Fruit fly (Drosophila melanogaster) whole organism, wandering third instar larva: ENCODE results near the gene RPA2.

ENCODE experiments used
- CrebA ChIP-seq: fragments of 200-800 bp; sonication (Bioruptor generic); optimal IDR thresholded peaks from 2 replicates; lab custom pipeline; 2016; ENCODE audit warnings: missing biosample characterization, mild to moderate bottlenecking, missing genetic modification characterization, borderline replicate concordance
- Dfd ChIP-seq: fragments of >200 bp; optimal IDR thresholded peaks from 2 replicates; lab custom pipeline; 2017; ENCODE audit warnings: missing biosample characterization, missing genetic modification characterization
- Hr83 ChIP-seq: fragments of 200-300 bp; sonication (Bioruptor generic); optimal IDR thresholded peaks from 2 replicates; lab custom pipeline; 2016; ENCODE audit warnings: missing biosample characterization, mild to moderate bottlenecking, missing genetic modification characterization, moderate library complexity; ENCODE audit not compliant: poor library complexity, severe bottlenecking
- psq ChIP-seq: fragments of 200-800 bp; sonication (Bioruptor generic); optimal IDR thresholded peaks from 3 replicates; lab custom pipeline; 2017; ENCODE audit warnings: missing biosample characterization, mild to moderate bottlenecking, missing genetic modification characterization, moderate library complexity

dm6 chr2L:20927653-20928052 is 1.7 kb upstream of the RPA2 start, which contains the start of gene Nthl1:
- no peak for TF ChIP-seq Dfd
- TF ChIP-seq psq (GFP tag; lab: Kevin White, UChicago): no peak
- no peak for TF ChIP-seq CrebA (GFP tag; lab: Kevin White, UChicago)
- no peak for TF ChIP-seq Hr83
